Fruit fly (Drosophila melanogaster) whole organism, pupa: Measurements from ENCODE around the gene Dad1.

Experiments
- CG10348 ChIP-seq: fragments of 200-800 bp; sonication (Bioruptor generic); IDR thresholded peaks from 2 replicates; pipeline ENCODE4 v1.3.6; 2022; ENCODE audit warnings: missing biosample characterization, missing genetic modification characterization
- CG12605 ChIP-seq: fragments of 200-800 bp; sonication (Bioruptor generic); IDR thresholded peaks from 2 replicates; pipeline ENCODE4 v1.3.6; 2022; ENCODE audit warnings: missing biosample characterization, missing genetic modification characterization
- CG13204 ChIP-seq: fragments of 200-800 bp; sonication (Bioruptor generic); optimal IDR thresholded peaks from 2 replicates; lab custom pipeline; 2018; ENCODE audit warnings: missing biosample characterization, mild to moderate bottlenecking, missing genetic modification characterization, moderate library complexity
- CG14655 ChIP-seq: fragments of 200-800 bp; sonication (Bioruptor generic); optimal IDR thresholded peaks from 3 replicates; lab custom pipeline; 2017; ENCODE audit warnings: mild to moderate bottlenecking, missing biosample characterization, missing genetic modification reagents, missing genetic modification characterization
- CG15710 ChIP-seq: fragments of 200-800 bp; sonication (Bioruptor generic); optimal IDR thresholded peaks from 2 replicates; lab custom pipeline; 2018; ENCODE audit warnings: missing biosample characterization, mild to moderate bottlenecking, missing genetic modification characterization, moderate library complexity
- CG17806 ChIP-seq: fragments of 200-800 bp; sonication (Bioruptor generic); optimal IDR thresholded peaks from 2 replicates; lab custom pipeline; 2018; ENCODE audit warnings: missing biosample characterization, mild to moderate bottlenecking, missing genetic modification characterization, moderate library complexity
- CG32121 ChIP-seq: fragments of 200-800 bp; sonication (Bioruptor generic); IDR thresholded peaks from 2 replicates; pipeline ENCODE4 v1.3.6; 2022; ENCODE audit warnings: missing biosample characterization, missing genetic modification characterization
- CG34367 ChIP-seq: fragments of 200-800 bp; sonication (Bioruptor generic); optimal IDR thresholded peaks from 2 replicates; lab custom pipeline; 2018; ENCODE audit warnings: missing biosample characterization, mild to moderate bottlenecking, missing genetic modification characterization
- CG4496 ChIP-seq: fragments of 200-800 bp; sonication (Bioruptor generic); IDR thresholded peaks from 3 replicates; pipeline ENCODE4 v1.3.6; 2022; ENCODE audit warnings: missing biosample characterization, missing genetic modification characterization
- CG8159 ChIP-seq: fragments of 200-800 bp; sonication (Bioruptor generic); optimal IDR thresholded peaks from 3 replicates; lab custom pipeline; 2018; ENCODE audit warnings: missing biosample characterization, mild to moderate bottlenecking, missing genetic modification characterization, moderate library complexity
- CG8301 ChIP-seq: fragments of 200-800 bp; sonication (Bioruptor generic); optimal IDR thresholded peaks from 2 replicates; lab custom pipeline; 2018; ENCODE audit warnings: missing biosample characterization, mild to moderate bottlenecking, missing genetic modification characterization
- CG9948 ChIP-seq: fragments of 200-800 bp; sonication (Bioruptor generic); optimal IDR thresholded peaks from 2 replicates; lab custom pipeline; 2018; ENCODE audit warnings: missing biosample characterization, mild to moderate bottlenecking, missing genetic modification characterization, moderate library complexity
- D1 ChIP-seq: fragments of 200-800 bp; sonication (Bioruptor generic); optimal IDR thresholded peaks from 2 replicates; lab custom pipeline; 2018; ENCODE audit warnings: missing biosample characterization, mild to moderate bottlenecking, missing genetic modification characterization, moderate library complexity
- EcR ChIP-seq: fragments of 200-800 bp; sonication (Bioruptor generic); optimal IDR thresholded peaks from 3 replicates; lab custom pipeline; 2019; ENCODE audit warnings: missing biosample characterization, missing genetic modification characterization, mild to moderate bottlenecking, moderate library complexity, missing genetic modification reagents
- Ets98B ChIP-seq: fragments of 200-800 bp; sonication (Bioruptor generic); IDR thresholded peaks from 2 replicates; pipeline ENCODE4 v1.3.6; 2022; ENCODE audit warnings: missing biosample characterization, missing genetic modification characterization
- Pif1A ChIP-seq: fragments of 200-800 bp; sonication (Bioruptor generic); optimal IDR thresholded peaks from 3 replicates; lab custom pipeline; 2016; ENCODE audit warnings: missing biosample characterization, missing genetic modification characterization
- Pif1B ChIP-seq: fragments of 200-800 bp; sonication (Bioruptor generic); optimal IDR thresholded peaks from 3 replicates; lab custom pipeline; 2016; ENCODE audit warnings: missing biosample characterization, missing genetic modification characterization
- Snoo ChIP-seq: fragments of 200-800 bp; sonication (Bioruptor generic); optimal IDR thresholded peaks from 3 replicates; lab custom pipeline; 2017; ENCODE audit warnings: missing biosample characterization, mild to moderate bottlenecking, missing genetic modification characterization, inconsistent platforms
- fd96Ca ChIP-seq: fragments of 200-800 bp; sonication (Bioruptor generic); IDR thresholded peaks from 3 replicates; pipeline ENCODE4 v1.3.6; 2022; ENCODE audit warnings: missing biosample characterization, missing genetic modification characterization
- gl ChIP-seq: fragments of 200-800 bp; sonication (Bioruptor generic); optimal IDR thresholded peaks from 2 replicates; lab custom pipeline; 2018; ENCODE audit warnings: missing biosample characterization, mild to moderate bottlenecking, missing genetic modification characterization
- rn ChIP-seq: fragments of 200-800 bp; sonication (Bioruptor generic); IDR thresholded peaks from 2 replicates; pipeline ENCODE4 v1.3.6; 2022; ENCODE audit warnings: missing biosample characterization, missing genetic modification characterization

Dad1 gene

dm6 chr2L:8384108-8384601 lies at the start of gene Dad1, which contains the start of gene CG13384:
Dad1 (minus strand) TSS chr2L:8384137.
CG13384 (plus strand) TSS chr2L:8384455.
- TF ChIP-seq CG4496 (GFP tag; lab: Robert Waterston, UW) = peak; percentile 88
- TF ChIP-seq Pif1A (GFP tag; lab: Kevin White, UChicago) = peak; percentile 33
- TF ChIP-seq CG10348 (GFP tag; lab: Robert Waterston, UW) = peak; percentile 61; the same call in 1 of the 2 replicates
- peak; percentile 22 for TF ChIP-seq EcR
- TF ChIP-seq CG34367 (tag; lab: Kevin White, UChicago) = peak; percentile 86
- peak; percentile 93 for TF ChIP-seq CG14655
- peak; percentile 96 for TF ChIP-seq CG8159 (tag; lab: Kevin White, UChicago)
- no peak for TF ChIP-seq fd96Ca (GFP tag; lab: Robert Waterston, UW)
- TF ChIP-seq CG15710 (tag; lab: Kevin White, UChicago) = peak; percentile 95
- TF ChIP-seq CG13204 = no peak
- TF ChIP-seq Pif1B (GFP tag; lab: Kevin White, UChicago) = peak; percentile 69
- peak; percentile 86 for TF ChIP-seq CG8301 (tag; lab: Kevin White, UChicago)
- peak; percentile 86 for TF ChIP-seq D1 (tag; lab: Kevin White, UChicago)
- peak; percentile 76 for TF ChIP-seq Ets98B (GFP tag; lab: Robert Waterston, UW)
- peak; percentile 78 for TF ChIP-seq CG12605 (GFP tag; lab: Robert Waterston, UW)
- TF ChIP-seq CG32121 (GFP tag; lab: Robert Waterston, UW) = peak; percentile 90
- TF ChIP-seq gl (tag; lab: Kevin White, UChicago) = peak; percentile 30
- peak; percentile 92 for TF ChIP-seq CG9948
- peak; percentile 92 for TF ChIP-seq CG17806 (tag; lab: Kevin White, UChicago)
- peak; percentile 81 for TF ChIP-seq rn
- TF ChIP-seq Snoo (tag; lab: Kevin White, UChicago) = peak; percentile 92

- no peak for TF ChIP-seq Pif1B (GFP tag; lab: Kevin White, UChicago)
Observed at dm6 chr2L:8433512-8433911, 49.6 kb upstream of the Dad1 start, which contains the start of gene grk. grk (minus strand) TSS chr2L:8433598.

dm6 chr2L:8432130-8432529 lies 48.2 kb upstream of the Dad1 start:
- TF ChIP-seq CG32121 (GFP tag; lab: Robert Waterston, UW) (no peak), Snoo (tag; lab: Kevin White, UChicago) (no peak), CG12605 (GFP tag; lab: Robert Waterston, UW) (no peak), CG14655 (no peak), D1 (tag; lab: Kevin White, UChicago) (no peak), CG13204 (no peak), CG15710 (tag; lab: Kevin White, UChicago) (no peak), Pif1B (GFP tag; lab: Kevin White, UChicago) (no peak), EcR (no peak), Pif1A (GFP tag; lab: Kevin White, UChicago) (no peak), CG17806 (tag; lab: Kevin White, UChicago) (no peak), fd96Ca (GFP tag; lab: Robert Waterston, UW) (no peak), CG8159 (tag; lab: Kevin White, UChicago) (no peak), CG8301 (tag; lab: Kevin White, UChicago) (no peak), gl (tag; lab: Kevin White, UChicago) (no peak)

dm6 chr2L:8426801-8427200 lies 42.9 kb upstream of the Dad1 start:
- TF ChIP-seq rn = no peak
- no peak for TF ChIP-seq CG32121 (GFP tag; lab: Robert Waterston, UW)
- TF ChIP-seq D1 (tag; lab: Kevin White, UChicago) = no peak

- TF ChIP-seq CG13204 = no peak
- no peak for TF ChIP-seq rn
- TF ChIP-seq CG17806 (tag; lab: Kevin White, UChicago) = no peak
- no peak for TF ChIP-seq CG4496 (GFP tag; lab: Robert Waterston, UW)
- TF ChIP-seq CG15710 (tag; lab: Kevin White, UChicago) = no peak
- no peak for TF ChIP-seq fd96Ca (GFP tag; lab: Robert Waterston, UW)
- TF ChIP-seq CG10348 (GFP tag; lab: Robert Waterston, UW) = no peak
- no peak for TF ChIP-seq Ets98B (GFP tag; lab: Robert Waterston, UW)
- no peak for TF ChIP-seq CG12605 (GFP tag; lab: Robert Waterston, UW)
- no peak for TF ChIP-seq CG14655
- TF ChIP-seq Pif1B (GFP tag; lab: Kevin White, UChicago) = no peak
- no peak for TF ChIP-seq CG8159 (tag; lab: Kevin White, UChicago)
- no peak for TF ChIP-seq gl (tag; lab: Kevin White, UChicago)
Observed at dm6 chr2L:8425962-8426759, 42.2 kb upstream of the Dad1 start.

- TF ChIP-seq CG10348 (GFP tag; lab: Robert Waterston, UW) = no peak
- no peak for TF ChIP-seq Pif1A (GFP tag; lab: Kevin White, UChicago)
- no peak for TF ChIP-seq CG4496 (GFP tag; lab: Robert Waterston, UW)
- no peak for TF ChIP-seq Snoo (tag; lab: Kevin White, UChicago)
- TF ChIP-seq EcR = peak; percentile 72
Observed at dm6 chr2L:8425212-8425611, 41.3 kb upstream of the Dad1 start.
